Worm (Caenorhabditis elegans) whole organism, L4 larva: ENCODE results near the gene brf-1.
A peak's percentile ranks its signal among the peaks of the same experiment; 100 is the strongest.

Source experiments
- F26F4.8 ChIP-seq: fragments of 200-800 bp; sonication (Bioruptor generic); conservative IDR thresholded peaks from 2 replicates; pipeline ENCODE4 v1.3.6; 2022; ENCODE audit warnings: missing genetic modification characterization, missing compliant biosample characterization
- F44E2.7 ChIP-seq: fragments of 200-800 bp; sonication (Bioruptor generic); IDR thresholded peaks from 2 replicates; pipeline ENCODE4 v2.1.2; 2022; ENCODE audit warnings: missing genetic modification characterization, missing compliant biosample characterization
- F49E8.2 ChIP-seq: sonication (generic microtip); optimal IDR thresholded peaks from 2 replicates; lab custom pipeline; 2016; ENCODE audit warnings: missing compliant biosample characterization, mild to moderate bottlenecking, missing genetic modification characterization, borderline replicate concordance
- R02D3.7 ChIP-seq: fragments of 150-350 bp; sonication (generic microtip); optimal IDR thresholded peaks from 3 replicates; lab custom pipeline; 2014; ENCODE audit warnings: missing biosample characterization, missing genetic modification characterization
- T20F7.1 ChIP-seq: fragments of 200-800 bp; sonication (Bioruptor generic); optimal IDR thresholded peaks from 2 replicates; lab custom pipeline; 2018; ENCODE audit warnings: mild to moderate bottlenecking, missing genetic modification characterization, missing compliant biosample characterization
- T26A8.4 ChIP-seq: fragments of 200-800 bp; sonication (Bioruptor generic); IDR thresholded peaks from 2 replicates; pipeline ENCODE4 v1.3.6; 2022; ENCODE audit warnings: missing genetic modification characterization, missing compliant biosample characterization
- ZK546.5 ChIP-seq, 2 experiments: sonication (generic microtip); optimal IDR thresholded peaks; 2 replicates each; lab custom pipeline; 2017; ENCODE audit warnings: missing biosample characterization in 2 of 2, missing genetic modification characterization in 2 of 2
- aly-2 ChIP-seq: sonication (generic microtip); optimal IDR thresholded peaks from 2 replicates; lab custom pipeline; 2018; ENCODE audit warnings: missing biosample characterization, missing genetic modification characterization
- ceh-32 ChIP-seq: sonication (generic microtip); optimal IDR thresholded peaks from 2 replicates; lab custom pipeline; 2016; ENCODE audit warnings: mild to moderate bottlenecking, missing genetic modification characterization, missing compliant biosample characterization; ENCODE audit not compliant: poor library complexity
- ceh-44 ChIP-seq: fragments of 200-800 bp; sonication (Bioruptor generic); IDR thresholded peaks from 2 replicates; pipeline ENCODE4 v1.3.6; 2022; ENCODE audit warnings: missing genetic modification reagents, missing genetic modification characterization, missing compliant biosample characterization
- ceh-62 ChIP-seq: sonication (generic microtip); optimal IDR thresholded peaks from 2 replicates; lab custom pipeline; 2017; ENCODE audit warnings: missing biosample characterization, missing genetic modification characterization
- ceh-82 ChIP-seq: sonication (generic microtip); optimal IDR thresholded peaks from 2 replicates; lab custom pipeline; 2017; ENCODE audit warnings: missing biosample characterization, missing genetic modification characterization
- ctbp-1 ChIP-seq: fragments of 200-800 bp; sonication (Bioruptor generic); IDR thresholded peaks from 2 replicates; pipeline ENCODE4 v1.3.6; 2022; ENCODE audit warnings: missing genetic modification reagents, missing genetic modification characterization, missing compliant biosample characterization
- daf-8 ChIP-seq: fragments of 200-800 bp; sonication (Bioruptor generic); IDR thresholded peaks from 2 replicates; pipeline ENCODE4 v1.3.6; 2022; ENCODE audit warnings: missing genetic modification characterization, missing compliant biosample characterization
- dmd-6 ChIP-seq: fragments of 200-800 bp; sonication (Bioruptor generic); IDR thresholded peaks from 2 replicates; pipeline ENCODE4 v1.3.6; 2022; ENCODE audit warnings: missing genetic modification reagents, missing genetic modification characterization, missing compliant biosample characterization
- dmd-8 ChIP-seq: fragments of 200-800 bp; sonication (Bioruptor generic); IDR thresholded peaks from 2 replicates; pipeline ENCODE4 v1.3.6; 2022; ENCODE audit warnings: missing genetic modification characterization, missing compliant biosample characterization
- dmd-9 ChIP-seq: fragments of 200-800 bp; sonication (Bioruptor generic); IDR thresholded peaks from 2 replicates; pipeline ENCODE4 v1.3.6; 2022; ENCODE audit warnings: missing genetic modification reagents, missing genetic modification characterization, missing compliant biosample characterization
- dve-1 ChIP-seq: sonication (generic microtip); optimal IDR thresholded peaks from 2 replicates; lab custom pipeline; 2017; ENCODE audit warnings: antibody characterized with exemption, mild to moderate bottlenecking, missing genetic modification characterization, missing compliant biosample characterization; ENCODE audit not compliant: insufficient read depth
- egl-27 ChIP-seq: sonication (generic microtip); optimal IDR thresholded peaks from 3 replicates; lab custom pipeline; 2017; ENCODE audit warnings: missing biosample characterization, missing genetic modification reagents, missing genetic modification characterization
- egl-43 ChIP-seq: fragments of 200-800 bp; sonication (Bioruptor generic); IDR thresholded peaks from 2 replicates; pipeline ENCODE4 v1.3.6; 2022; ENCODE audit warnings: missing genetic modification reagents, missing genetic modification characterization, missing compliant biosample characterization
- hif-1 ChIP-seq, 2 experiments: sonication (generic microtip); optimal IDR thresholded peaks; 2 replicates each; lab custom pipeline; 2016 to 2017; ENCODE audit warnings: missing compliant biosample characterization in 2 of 2, missing genetic modification characterization in 2 of 2, missing genetic modification reagents in 2 of 2, missing genotype in 2 of 2, mild to moderate bottlenecking in 1 of 2
- hlh-11 ChIP-seq: fragments of 200-800 bp; sonication (Bioruptor generic); optimal IDR thresholded peaks from 2 replicates; lab custom pipeline; 2018; ENCODE audit warnings: mild to moderate bottlenecking, missing genetic modification characterization, missing compliant biosample characterization
- hlh-30 ChIP-seq: sonication (generic microtip); optimal IDR thresholded peaks from 2 replicates; lab custom pipeline; 2017; ENCODE audit warnings: antibody characterized with exemption, mild to moderate bottlenecking, missing genetic modification characterization, missing compliant biosample characterization; ENCODE audit not compliant: insufficient read depth
- jun-1 ChIP-seq: fragments of 150-350 bp; optimal IDR thresholded peaks from 2 replicates; lab custom pipeline; 2014; ENCODE audit warnings: missing biosample characterization, missing genetic modification reagents, missing genetic modification characterization
- lim-7 ChIP-seq: fragments of 200-800 bp; sonication (Bioruptor generic); IDR thresholded peaks from 2 replicates; pipeline ENCODE4 v1.3.6; 2022; ENCODE audit warnings: missing genetic modification characterization, missing compliant biosample characterization
- lin-13 ChIP-seq: fragments of 150-350 bp; optimal IDR thresholded peaks from 2 replicates; lab custom pipeline; 2014; ENCODE audit warnings: missing biosample characterization, missing genetic modification reagents, missing genetic modification characterization
- lin-38 ChIP-seq: fragments of 200-800 bp; sonication (Bioruptor generic); IDR thresholded peaks from 2 replicates; pipeline ENCODE4 v1.3.6; 2022; ENCODE audit warnings: missing genetic modification reagents, missing genetic modification characterization, missing compliant biosample characterization
- lin-39 ChIP-seq: fragments of 150-350 bp; optimal IDR thresholded peaks from 2 replicates; lab custom pipeline; 2014; ENCODE audit warnings: missing biosample characterization, missing genetic modification reagents, missing genetic modification characterization
- madf-5 ChIP-seq, 2 experiments: fragments of 200-800 bp; sonication (Bioruptor generic); IDR thresholded peaks; 2 replicates each; pipeline ENCODE4 v1.3.6; 2022; ENCODE audit warnings: missing compliant biosample characterization in 2 of 2, missing genetic modification characterization in 2 of 2
- mdl-1 ChIP-seq, 2 experiments: fragments of 150-350 bp in 1 of 2; sonication (generic microtip) in 1 of 2; optimal IDR thresholded peaks; 2 replicates each; lab custom pipeline; 2014 to 2017; ENCODE audit warnings: missing biosample characterization in 2 of 2, missing genetic modification characterization in 2 of 2
- mes-2 ChIP-seq: sonication (generic microtip); optimal IDR thresholded peaks from 2 replicates; lab custom pipeline; 2016; ENCODE audit warnings: missing genotype, mild to moderate bottlenecking, missing genetic modification characterization, missing compliant biosample characterization; ENCODE audit not compliant: poor library complexity, severe bottlenecking
- mxl-2 ChIP-seq: fragments of 200-800 bp; sonication (Bioruptor generic); conservative IDR thresholded peaks from 2 replicates; pipeline ENCODE4 v1.3.6; 2022; ENCODE audit warnings: missing genetic modification reagents, missing genetic modification characterization, missing compliant biosample characterization
- nhr-10 ChIP-seq: fragments of 150-350 bp; optimal IDR thresholded peaks from 2 replicates; lab custom pipeline; 2014; ENCODE audit warnings: missing biosample characterization, missing genetic modification characterization
- nhr-11 ChIP-seq: fragments of 150-350 bp; optimal IDR thresholded peaks from 2 replicates; lab custom pipeline; 2014; ENCODE audit warnings: missing biosample characterization, missing genetic modification characterization
- nhr-111 ChIP-seq: fragments of 200-800 bp; sonication (Bioruptor generic); optimal IDR thresholded peaks from 2 replicates; lab custom pipeline; 2018; ENCODE audit warnings: mild to moderate bottlenecking, missing genetic modification characterization, missing compliant biosample characterization
- nhr-28 ChIP-seq: fragments of 150-350 bp; optimal IDR thresholded peaks from 2 replicates; lab custom pipeline; 2014; ENCODE audit warnings: missing biosample characterization, missing genetic modification characterization
- nhr-41 ChIP-seq: fragments of 200-800 bp; sonication (Bioruptor generic); IDR thresholded peaks from 2 replicates; pipeline ENCODE4 v1.3.6; 2022; ENCODE audit warnings: missing genetic modification reagents, missing genetic modification characterization, missing compliant biosample characterization
- nhr-48 ChIP-seq: sonication (generic microtip); optimal IDR thresholded peaks from 2 replicates; lab custom pipeline; 2016; ENCODE audit warnings: mild to moderate bottlenecking, missing genetic modification characterization, missing compliant biosample characterization
- php-3 ChIP-seq: fragments of 200-800 bp; sonication (Bioruptor generic); IDR thresholded peaks from 2 replicates; pipeline ENCODE4 v1.3.6; 2022; ENCODE audit warnings: missing genetic modification reagents, missing genetic modification characterization, missing compliant biosample characterization
- pqm-1 ChIP-seq: sonication (generic microtip); optimal IDR thresholded peaks from 2 replicates; lab custom pipeline; 2017; ENCODE audit warnings: missing biosample characterization, missing genetic modification characterization
- rbr-2 ChIP-seq: sonication (generic microtip); optimal IDR thresholded peaks from 2 replicates; lab custom pipeline; 2016; ENCODE audit warnings: missing genotype, missing genetic modification characterization, missing compliant biosample characterization
- sdz-12 ChIP-seq: fragments of 200-800 bp; sonication (Bioruptor generic); optimal IDR thresholded peaks from 2 replicates; lab custom pipeline; 2018; ENCODE audit warnings: mild to moderate bottlenecking, missing genetic modification characterization, missing compliant biosample characterization
- snpc-1.2 ChIP-seq: fragments of 200-800 bp; sonication (Bioruptor generic); IDR thresholded peaks from 2 replicates; pipeline ENCODE4 v1.3.6; 2022; ENCODE audit warnings: missing genetic modification reagents, missing genetic modification characterization, missing compliant biosample characterization
- snpc-4 ChIP-seq: fragments of 150-350 bp; optimal IDR thresholded peaks from 2 replicates; lab custom pipeline; 2014; ENCODE audit warnings: missing biosample characterization, missing genetic modification characterization
- spr-3 ChIP-seq: fragments of 200-800 bp; sonication (Bioruptor generic); optimal IDR thresholded peaks from 2 replicates; lab custom pipeline; 2018; ENCODE audit warnings: mild to moderate bottlenecking, missing genetic modification characterization, missing compliant biosample characterization
- tag-97 ChIP-seq: fragments of 200-800 bp; sonication (Bioruptor generic); IDR thresholded peaks from 2 replicates; pipeline ENCODE4 v1.3.6; 2022; ENCODE audit warnings: missing genetic modification characterization, missing compliant biosample characterization
- vab-7 ChIP-seq: fragments of 200-800 bp; sonication (Bioruptor generic); IDR thresholded peaks from 2 replicates; pipeline ENCODE4 v1.3.6; 2022; ENCODE audit warnings: missing genetic modification reagents, missing genetic modification characterization, missing compliant biosample characterization
- zag-1 ChIP-seq: fragments of 150-350 bp; optimal IDR thresholded peaks from 2 replicates; lab custom pipeline; 2014; ENCODE audit warnings: missing biosample characterization, missing genetic modification characterization
- zfp-3 ChIP-seq: fragments of 200-800 bp; sonication (Bioruptor generic); conservative IDR thresholded peaks from 2 replicates; pipeline ENCODE4 v1.3.6; 2022; ENCODE audit warnings: missing genetic modification reagents, missing genetic modification characterization, missing compliant biosample characterization
- zip-11 ChIP-seq: fragments of 200-800 bp; sonication (Bioruptor generic); IDR thresholded peaks from 2 replicates; pipeline ENCODE4 v1.3.6; 2022; ENCODE audit warnings: missing genetic modification characterization, missing compliant biosample characterization
- zip-2 ChIP-seq: fragments of 150-350 bp; optimal IDR thresholded peaks from 2 replicates; lab custom pipeline; 2014; ENCODE audit warnings: missing biosample characterization, missing genetic modification characterization
- ztf-11 ChIP-seq: fragments of 150-350 bp; optimal IDR thresholded peaks from 2 replicates; lab custom pipeline; 2014; ENCODE audit warnings: missing biosample characterization, missing genetic modification characterization

Gene brf-1

DNA sequence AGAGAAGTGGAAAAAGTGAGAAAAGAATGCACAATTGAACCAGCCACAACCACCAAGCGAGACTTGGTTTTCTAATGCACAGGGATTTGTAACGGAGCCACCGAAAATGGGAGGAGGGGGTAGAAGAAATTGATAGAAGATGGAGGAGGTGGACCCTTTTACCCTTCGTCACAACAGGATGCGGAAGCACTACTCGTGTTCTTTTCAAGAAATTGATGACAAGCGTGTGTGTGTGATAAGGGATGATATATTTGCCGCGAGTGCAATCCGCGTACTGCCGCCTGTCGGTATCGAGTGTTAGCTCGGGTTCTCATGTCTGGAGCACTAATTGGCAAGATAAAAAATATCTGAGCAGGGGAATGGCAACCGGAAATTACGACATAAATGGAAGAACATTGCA lies 18.3 kb downstream of the brf-1 start, which contains the start of gene F21D12.3:
Gene F21D12.3 (minus strand): TSS at position 101 of the 400 bp plus-strand sequence.
- TF ChIP-seq F49E8.2: no peak
- TF ChIP-seq nhr-48: no peak
- 0 out of 2 replicates have a peak, but pooled peaks have one; percentile 12 for TF ChIP-seq dmd-6 (GFP tag; lab: Robert Waterston, UW)
- TF ChIP-seq dmd-9 (GFP tag; lab: Robert Waterston, UW): no peak
- TF ChIP-seq F44E2.7 (GFP tag; lab: Robert Waterston, UW): no peak
- TF ChIP-seq spr-3 (GFP tag; lab: Kevin White, UChicago): no peak
- TF ChIP-seq nhr-11 (tag; lab: Kevin White, UChicago): no peak
- no peak for TF ChIP-seq vab-7 (GFP tag; lab: Robert Waterston, UW)
- TF ChIP-seq T20F7.1 (GFP tag; lab: Kevin White, UChicago): no peak
- TF ChIP-seq ceh-82 (tag; lab: Kevin White, UChicago): no peak
- TF ChIP-seq sdz-12 (GFP tag; lab: Kevin White, UChicago): peak; percentile 16
- TF ChIP-seq hlh-11: no peak
- TF ChIP-seq dve-1 (tag; lab: Kevin White, UChicago): no peak
- no peak for TF ChIP-seq jun-1
- no peak for TF ChIP-seq ztf-11 (tag; lab: Kevin White, UChicago)
- TF ChIP-seq dmd-8 (GFP tag; lab: Robert Waterston, UW): no peak
- TF ChIP-seq F26F4.8 (GFP tag; lab: Robert Waterston, UW): no peak
- no peak for TF ChIP-seq pqm-1 (tag; lab: Kevin White, UChicago)
- TF ChIP-seq ceh-44: no peak
- no peak for TF ChIP-seq nhr-28 (tag; lab: Kevin White, UChicago)
- no peak for TF ChIP-seq R02D3.7 (tag; lab: Kevin White, UChicago)
- peak; percentile 24 for TF ChIP-seq hlh-30 (tag; lab: Kevin White, UChicago)
- no peak for TF ChIP-seq madf-5 (GFP tag; IDR thresholded peaks at IDR 0.05; lab: Robert Waterston, UW)
- no peak for TF ChIP-seq ZK546.5 (tag; optimal IDR thresholded peaks at IDR 0.05; lab: Kevin White, UChicago)
- no peak for TF ChIP-seq zip-2 (tag; lab: Kevin White, UChicago)
- TF ChIP-seq zip-11 (GFP tag; lab: Robert Waterston, UW): no peak
- 0 out of 2 replicates have a peak, but pooled peaks have one; percentile 19 for TF ChIP-seq lim-7 (GFP tag; lab: Robert Waterston, UW)
- no peak for TF ChIP-seq nhr-41 (GFP tag; lab: Robert Waterston, UW)
- TF ChIP-seq aly-2 (tag; lab: Kevin White, UChicago): no peak
- no peak for TF ChIP-seq zag-1 (tag; lab: Kevin White, UChicago)
- TF ChIP-seq lin-38 (GFP tag; lab: Robert Waterston, UW): no peak
- peak; percentile 8 for TF ChIP-seq mes-2 (tag; lab: Kevin White, UChicago)
- TF ChIP-seq egl-43 (GFP tag; lab: Robert Waterston, UW): 0 out of 2 replicates have a peak, but pooled peaks have one; percentile 8
- no peak for TF ChIP-seq ceh-62 (tag; lab: Kevin White, UChicago)
- TF ChIP-seq mxl-2 (GFP tag; lab: Robert Waterston, UW): no peak
- TF ChIP-seq nhr-111 (GFP tag; lab: Kevin White, UChicago): no peak
- TF ChIP-seq lin-39: no peak
- TF ChIP-seq lin-13 (GFP tag; lab: Kevin White, UChicago): no peak
- no peak for TF ChIP-seq php-3 (GFP tag; lab: Robert Waterston, UW)
- TF ChIP-seq snpc-4 (tag; lab: Kevin White, UChicago): no peak
- no peak for TF ChIP-seq ceh-32 (tag; lab: Kevin White, UChicago)
- no peak; the same call in 1 of the 2 replicates for TF ChIP-seq ctbp-1 (GFP tag; lab: Robert Waterston, UW)
- TF ChIP-seq zfp-3 (GFP tag; lab: Robert Waterston, UW): no peak
- TF ChIP-seq rbr-2: no peak
- no peak for TF ChIP-seq daf-8
- TF ChIP-seq mdl-1 (tag; optimal IDR thresholded peaks at IDR 0.05; lab: Kevin White, UChicago): no peak
- TF ChIP-seq egl-27 (tag; lab: Kevin White, UChicago): no peak
- 0 out of 2 replicates have a peak, but pooled peaks have one; percentile 17 for TF ChIP-seq T26A8.4 (GFP tag; lab: Robert Waterston, UW)
- TF ChIP-seq snpc-1.2 (GFP tag; lab: Robert Waterston, UW): no peak
- TF ChIP-seq tag-97: no peak
- no peak for TF ChIP-seq nhr-10 (tag; lab: Kevin White, UChicago)
- TF ChIP-seq hif-1 (tag; optimal IDR thresholded peaks at IDR 0.05; lab: Kevin White, UChicago): no peak
